Worm (Caenorhabditis elegans): Measurements from ENCODE around the gene sgk-1.
A peak's percentile ranks its signal among the peaks of the same experiment; 100 is the strongest.

Gene sgk-1

ce11 chrX:16209660-16210059 lies 52.3 kb downstream of the sgk-1 start (continued):
- TF ChIP-seq duxl-1 (tag; optimal IDR thresholded peaks at IDR 0.05; ENCODE audit: poor library complexity) (peak; percentile 96), R02D3.7 (tag; optimal IDR thresholded peaks at IDR 0.05) (no peak), F37D6.2 (tag; optimal IDR thresholded peaks at IDR 0.05) (peak; percentile 93)

ce11 chrX:16209122-16209521 lies 52.8 kb downstream of the sgk-1 start:
- TF ChIP-seq nhr-76 (tag; optimal IDR thresholded peaks at IDR 0.05): no peak
- TF ChIP-seq nhr-237 (tag; optimal IDR thresholded peaks at IDR 0.05): no peak
- TF ChIP-seq nhr-41 (GFP tag; IDR thresholded peaks at IDR 0.05): 0 out of 2 replicates have a peak, but pooled peaks have one; percentile 9
- TF ChIP-seq lim-7 (GFP tag; IDR thresholded peaks at IDR 0.05): peak; percentile 55
- TF ChIP-seq unc-62 (GFP tag; optimal IDR thresholded peaks at IDR 0.05 in 1 of 2): peak in 1 of 2 experiments; percentile 27
- TF ChIP-seq unc-62 (tag; optimal IDR thresholded peaks at IDR 0.05): no peak

- no peak for TF ChIP-seq skn-1 (tag; optimal IDR thresholded peaks at IDR 0.05)
- TF ChIP-seq snpc-1.2 (GFP tag; IDR thresholded peaks at IDR 0.05): peak; percentile 47; the same call in 1 of the 2 replicates
- TF ChIP-seq ceh-44 (GFP tag; IDR thresholded peaks at IDR 0.05): no peak
- TF ChIP-seq dpl-1 (GFP tag; optimal IDR thresholded peaks at IDR 0.05): no peak
- TF ChIP-seq dmd-6 (GFP tag; IDR thresholded peaks at IDR 0.05): peak; percentile 14
- TF ChIP-seq arid-1 (GFP tag; conservative IDR thresholded peaks at IDR 0.05): no peak
- TF ChIP-seq dmd-8 (GFP tag; IDR thresholded peaks at IDR 0.05): 0 out of 2 replicates have a peak, but pooled peaks have one; percentile 4
- TF ChIP-seq ama-1 (optimal IDR thresholded peaks at IDR 0.05): no peak
- TF ChIP-seq lin-38 (GFP tag; IDR thresholded peaks at IDR 0.05): peak; percentile 37
- peak; percentile 39; the same call in 1 of the 2 replicates for TF ChIP-seq pha-4 (GFP tag; IDR thresholded peaks at IDR 0.05)
- TF ChIP-seq pha-4 (tag; optimal IDR thresholded peaks at IDR 0.05): no peak
- TF ChIP-seq egl-43 (GFP tag; IDR thresholded peaks at IDR 0.05): 0 out of 2 replicates have a peak, but pooled peaks have one; percentile 55
- TF ChIP-seq hlh-11 (tag; optimal IDR thresholded peaks at IDR 0.05): no peak
- TF ChIP-seq daf-16 (GFP tag; optimal IDR thresholded peaks at IDR 0.05): no peak
- TF ChIP-seq daf-16 (tag; optimal IDR thresholded peaks at IDR 0.05): peak; percentile 8
- TF ChIP-seq attf-4 (tag; optimal IDR thresholded peaks at IDR 0.05): no peak
- no peak for TF ChIP-seq nhr-111 (GFP tag; optimal IDR thresholded peaks at IDR 0.05)
- peak; percentile 41; the same call in 1 of the 2 replicates for TF ChIP-seq nhr-41 (GFP tag; IDR thresholded peaks at IDR 0.05)
- no peak for TF ChIP-seq nhr-28 (tag; optimal IDR thresholded peaks at IDR 0.05)
- peak; percentile 70; the same call in 1 of the 2 replicates for TF ChIP-seq lim-7 (GFP tag; IDR thresholded peaks at IDR 0.05)
- peak; percentile 22 for TF ChIP-seq mes-2 (tag; optimal IDR thresholded peaks at IDR 0.05; ENCODE audit: poor library complexity, severe bottlenecking)
Observed at ce11 chrX:16208667-16209066, 53.3 kb downstream of the sgk-1 start.

ce11 chrX:16208123-16208522 lies 53.8 kb downstream of the sgk-1 start:
- TF ChIP-seq lin-38 (GFP tag; IDR thresholded peaks at IDR 0.05): peak; percentile 31; the same call in 1 of the 2 replicates
- TF ChIP-seq snpc-1.2 (GFP tag; IDR thresholded peaks at IDR 0.05): peak; percentile 49; the same call in 1 of the 2 replicates
- TF ChIP-seq vab-7 (GFP tag; IDR thresholded peaks at IDR 0.05): 0 out of 2 replicates have a peak, but pooled peaks have one; percentile 9
- TF ChIP-seq daf-16 (GFP tag; optimal IDR thresholded peaks at IDR 0.05): no peak
- peak; percentile 32 for TF ChIP-seq daf-16 (tag; optimal IDR thresholded peaks at IDR 0.05)
- 0 out of 2 replicates have a peak, but pooled peaks have one; percentile 16 for TF ChIP-seq dmd-6 (GFP tag; IDR thresholded peaks at IDR 0.05)
- no peak for TF ChIP-seq unc-39 (tag; optimal IDR thresholded peaks at IDR 0.05)
- TF ChIP-seq hlh-30 (tag; optimal IDR thresholded peaks at IDR 0.05; ENCODE audit: insufficient read depth): peak; percentile 49
- TF ChIP-seq D1046.2 (GFP tag; IDR thresholded peaks at IDR 0.05): 0 out of 2 replicates have a peak, but pooled peaks have one; percentile 25
- peak; percentile 30 for TF ChIP-seq duxl-1 (tag; optimal IDR thresholded peaks at IDR 0.05; ENCODE audit: poor library complexity)
- peak; percentile 47; the same call in 1 of the 2 replicates for TF ChIP-seq pha-4 (GFP tag; IDR thresholded peaks at IDR 0.05)
- no peak for TF ChIP-seq pha-4 (tag; optimal IDR thresholded peaks at IDR 0.05)
- TF ChIP-seq php-3 (GFP tag; IDR thresholded peaks at IDR 0.05): 0 out of 2 replicates have a peak, but pooled peaks have one; percentile 30
- TF ChIP-seq lim-7 (GFP tag; IDR thresholded peaks at IDR 0.05): peak; percentile 72
- no peak for TF ChIP-seq ceh-32 (tag; optimal IDR thresholded peaks at IDR 0.05; ENCODE audit: poor library complexity)
- no peak for TF ChIP-seq mdl-1 (tag; optimal IDR thresholded peaks at IDR 0.05)
- TF ChIP-seq mes-2 (tag; optimal IDR thresholded peaks at IDR 0.05; ENCODE audit: poor library complexity, severe bottlenecking): peak; percentile 1
